Fruit fly (Drosophila melanogaster): ENCODE measurements around the gene CG8136.

dm6 chr3R:8731597-8732263 is 10.6 kb downstream of the CG8136 start, which contains the start of the genes M1BP and CG8202:
- TF ChIP-seq CG17806 (tag; optimal IDR thresholded peaks at IDR 0.05) (peak; percentile 73), gl (tag; optimal IDR thresholded peaks at IDR 0.05) (no peak), CG10348 (GFP tag; IDR thresholded peaks at IDR 0.05) (no peak), CG12605 (GFP tag; IDR thresholded peaks at IDR 0.05) (0 out of 2 replicates have a peak, but pooled peaks have one; percentile 31), Ets98B (GFP tag; IDR thresholded peaks at IDR 0.05) (peak; percentile 54; the same call in 1 of the 2 replicates), fd96Ca (GFP tag; IDR thresholded peaks at IDR 0.05) (peak; percentile 63; the same call in 2 of the 3 replicates), CG32121 (GFP tag; IDR thresholded peaks at IDR 0.05) (peak; percentile 64), CG13204 (GFP tag; optimal IDR thresholded peaks at IDR 0.05) (no peak), CG8159 (tag; optimal IDR thresholded peaks at IDR 0.05) (peak; percentile 98), EcR (GFP tag; optimal IDR thresholded peaks at IDR 0.05) (no peak), rn (GFP tag; IDR thresholded peaks at IDR 0.05) (no peak), CG8301 (tag; optimal IDR thresholded peaks at IDR 0.05) (no peak)

Measured in whole organism, pupa.